Worm (Caenorhabditis elegans) whole organism, mixed stage, embryonic: ENCODE results near the gene cgh-1.

Experiments
- M03D4.4 ChIP-seq: sonication (generic microtip); optimal IDR thresholded peaks from 2 replicates; lab custom pipeline; 2017; ENCODE audit warnings: mild to moderate bottlenecking, missing genetic modification characterization, missing compliant biosample characterization
- blmp-1 ChIP-seq: fragments of 150-350 bp; optimal IDR thresholded peaks from 2 replicates; lab custom pipeline; 2014; ENCODE audit warnings: missing biosample characterization, missing genetic modification characterization
- ceh-39 ChIP-seq: fragments of 150-350 bp; optimal IDR thresholded peaks from 2 replicates; lab custom pipeline; 2014; ENCODE audit warnings: missing biosample characterization, missing genetic modification characterization
- ces-1 ChIP-seq: fragments of 150-350 bp; optimal IDR thresholded peaks from 2 replicates; lab custom pipeline; 2014; ENCODE audit warnings: missing biosample characterization, missing genetic modification reagents, missing genetic modification characterization
- cnd-1 ChIP-seq: fragments of 200-800 bp; sonication (Bioruptor generic); optimal IDR thresholded peaks from 2 replicates; lab custom pipeline; 2018; ENCODE audit warnings: mild to moderate bottlenecking, missing genetic modification characterization, missing compliant biosample characterization
- elt-1 ChIP-seq: sonication (generic microtip); optimal IDR thresholded peaks from 2 replicates; lab custom pipeline; 2017; ENCODE audit warnings: missing genetic modification characterization, mild to moderate bottlenecking, missing compliant biosample characterization, antibody characterized with exemption, moderate library complexity, borderline replicate concordance; ENCODE audit not compliant: insufficient read depth
- elt-3 ChIP-seq: fragments of 150-350 bp; optimal IDR thresholded peaks from 2 replicates; lab custom pipeline; 2014; ENCODE audit warnings: missing biosample characterization, missing genetic modification characterization
- flh-1 ChIP-seq: fragments of 200-800 bp; sonication (Bioruptor generic); optimal IDR thresholded peaks from 2 replicates; lab custom pipeline; 2018; ENCODE audit warnings: mild to moderate bottlenecking, missing genetic modification characterization, moderate library complexity, missing compliant biosample characterization
- lin-13 ChIP-seq: fragments of 150-350 bp; optimal IDR thresholded peaks from 2 replicates; lab custom pipeline; 2014; ENCODE audit warnings: missing biosample characterization, missing genetic modification characterization
- nhr-12 ChIP-seq: fragments of 150-350 bp; optimal IDR thresholded peaks from 2 replicates; lab custom pipeline; 2014; ENCODE audit warnings: missing biosample characterization, missing genetic modification characterization
- nhr-2 ChIP-seq: fragments of 150-350 bp; optimal IDR thresholded peaks from 2 replicates; lab custom pipeline; 2014; ENCODE audit warnings: missing biosample characterization, missing genetic modification characterization
- nhr-28 ChIP-seq: fragments of 150-350 bp; optimal IDR thresholded peaks from 2 replicates; lab custom pipeline; 2014; ENCODE audit warnings: missing biosample characterization, missing genetic modification characterization
- ztf-11 ChIP-seq: fragments of 150-350 bp; optimal IDR thresholded peaks from 2 replicates; lab custom pipeline; 2014; ENCODE audit warnings: missing biosample characterization, missing genetic modification characterization

DNA sequence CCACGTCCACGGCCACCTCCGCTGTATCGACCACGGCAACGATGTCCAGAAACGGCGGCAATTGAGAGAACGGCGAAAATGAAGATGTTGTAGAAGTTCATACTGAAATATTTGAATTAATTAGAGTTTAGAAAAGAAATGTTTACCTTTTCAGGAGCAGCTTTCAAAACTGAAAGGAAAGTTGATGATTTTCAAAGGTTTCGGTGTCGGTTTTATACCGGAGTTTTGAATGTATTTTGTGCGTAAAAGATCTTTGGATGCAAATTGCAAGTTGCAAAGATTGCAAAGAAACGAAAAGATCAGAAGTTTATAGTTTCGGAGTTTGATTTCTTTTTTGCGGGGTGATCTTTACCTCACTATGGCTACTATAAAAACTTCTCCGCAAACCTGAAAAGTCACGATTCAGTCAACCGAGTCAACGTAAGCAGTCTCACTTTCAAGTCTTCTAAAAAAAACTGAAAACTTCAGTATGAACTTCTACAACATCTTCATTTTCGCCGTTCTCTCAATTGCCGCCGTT, 38.7 kb downstream of the cgh-1 start, which contains the start of the genes fipr-19 and fipr-18:
- no peak for TF ChIP-seq cnd-1 (tag; lab: Kevin White, UChicago)
- no peak for TF ChIP-seq nhr-12 (tag; lab: Kevin White, UChicago)
- TF ChIP-seq blmp-1 (tag; lab: Kevin White, UChicago): no peak
- no peak for TF ChIP-seq ztf-11 (tag; lab: Kevin White, UChicago)
- TF ChIP-seq nhr-2: no peak
- TF ChIP-seq elt-3 (tag; lab: Kevin White, UChicago): no peak
- TF ChIP-seq lin-13: no peak
- no peak for TF ChIP-seq ces-1 (GFP tag; lab: Kevin White, UChicago)
- TF ChIP-seq flh-1 (GFP tag; lab: Kevin White, UChicago): no peak
- TF ChIP-seq M03D4.4 (tag; lab: Kevin White, UChicago): no peak
- no peak for TF ChIP-seq ceh-39
- TF ChIP-seq elt-1 (tag; lab: Kevin White, UChicago): no peak
- TF ChIP-seq nhr-28: no peak
